Worm (Caenorhabditis elegans): ENCODE measurements around the gene xbx-3.
"Not testable (repeated sequence)": the region's sequence is repeated elsewhere in the genome, so short reads cannot be mapped to it uniquely, and the experiment has no call there.

- TF ChIP-seq mef-2 (tag; optimal IDR thresholded peaks at IDR 0.05); nhr-237 (tag; optimal IDR thresholded peaks at IDR 0.05); rnt-1 (tag; optimal IDR thresholded peaks at IDR 0.05); egl-27 (tag; optimal IDR thresholded peaks at IDR 0.05); lin-15B (tag; optimal IDR thresholded peaks at IDR 0.05); ceh-82 (tag; optimal IDR thresholded peaks at IDR 0.05); nhr-11 (tag; optimal IDR thresholded peaks at IDR 0.05); zip-4 (GFP tag; optimal IDR thresholded peaks at IDR 0.05); isw-1 (GFP tag; IDR thresholded peaks at IDR 0.05); lin-39 (tag; optimal IDR thresholded peaks at IDR 0.05); lir-3 (tag; optimal IDR thresholded peaks at IDR 0.05; ENCODE audit: poor library complexity); dsc-1 (tag; optimal IDR thresholded peaks at IDR 0.05): not testable (repeated sequence)
These were observed 14.6 kb downstream of the xbx-3 start, which contains the start of gene T16G12.3 for ce11 chrIII:10050321-10050720.
